Worm (Caenorhabditis elegans) whole organism, late embryonic: ENCODE data around the gene wrt-10.

Experiments used
- F13H6.1 ChIP-seq: sonication (generic microtip); optimal IDR thresholded peaks from 2 replicates; lab custom pipeline; 2016; ENCODE audit warnings: missing genetic modification characterization, missing compliant biosample characterization
- K02D7.2 ChIP-seq: sonication (generic microtip); optimal IDR thresholded peaks from 2 replicates; lab custom pipeline; 2017; ENCODE audit warnings: mild to moderate bottlenecking, missing genetic modification characterization, missing compliant biosample characterization
- K09A11.1 ChIP-seq: sonication (generic microtip); optimal IDR thresholded peaks from 2 replicates; lab custom pipeline; 2017; ENCODE audit warnings: antibody characterized with exemption, mild to moderate bottlenecking, missing genetic modification characterization, missing compliant biosample characterization; ENCODE audit not compliant: insufficient read depth
- T23F11.4 ChIP-seq: fragments of 200-800 bp; sonication (Bioruptor generic); optimal IDR thresholded peaks from 2 replicates; lab custom pipeline; 2018; ENCODE audit warnings: mild to moderate bottlenecking, missing genetic modification characterization, missing compliant biosample characterization
- ahr-1 ChIP-seq: sonication (generic microtip); optimal IDR thresholded peaks from 2 replicates; lab custom pipeline; 2016; ENCODE audit warnings: missing genetic modification characterization, missing compliant biosample characterization
- ceh-2 ChIP-seq: sonication (generic microtip); optimal IDR thresholded peaks from 2 replicates; lab custom pipeline; 2016; ENCODE audit warnings: missing genotype, missing genetic modification characterization, missing compliant biosample characterization
- ceh-24 ChIP-seq: sonication (generic microtip); optimal IDR thresholded peaks from 2 replicates; lab custom pipeline; 2016; ENCODE audit warnings: mild to moderate bottlenecking, missing genetic modification characterization, missing compliant biosample characterization
- ceh-30 ChIP-seq: fragments of 150-350 bp; optimal IDR thresholded peaks from 2 replicates; lab custom pipeline; 2014; ENCODE audit warnings: missing biosample characterization, missing genetic modification characterization
- ceh-31 ChIP-seq: sonication (generic microtip); optimal IDR thresholded peaks from 2 replicates; lab custom pipeline; 2016; ENCODE audit warnings: missing genetic modification characterization, missing compliant biosample characterization
- ceh-48 ChIP-seq: sonication (generic microtip); optimal IDR thresholded peaks from 2 replicates; lab custom pipeline; 2016; ENCODE audit warnings: missing genetic modification characterization, inconsistent platforms, missing compliant biosample characterization
- ceh-6 ChIP-seq: fragments of 200-800 bp; sonication (Bioruptor generic); optimal IDR thresholded peaks from 2 replicates; lab custom pipeline; 2018; ENCODE audit warnings: mild to moderate bottlenecking, missing genetic modification characterization, missing compliant biosample characterization
- ceh-9 ChIP-seq: sonication (generic microtip); optimal IDR thresholded peaks from 2 replicates; lab custom pipeline; 2016; ENCODE audit warnings: mild to moderate bottlenecking, missing genetic modification characterization, inconsistent platforms, missing compliant biosample characterization
- elt-2 ChIP-seq: sonication (generic microtip); optimal IDR thresholded peaks from 2 replicates; lab custom pipeline; 2016; ENCODE audit warnings: missing genetic modification reagents, missing genetic modification characterization, missing compliant biosample characterization
- ets-4 ChIP-seq: sonication (generic microtip); optimal IDR thresholded peaks from 2 replicates; lab custom pipeline; 2016; ENCODE audit warnings: missing genetic modification characterization, missing compliant biosample characterization
- eyg-1 ChIP-seq: sonication (generic microtip); optimal IDR thresholded peaks from 2 replicates; lab custom pipeline; 2016; ENCODE audit warnings: missing genotype, missing genetic modification characterization, missing compliant biosample characterization
- fax-1 ChIP-seq: sonication (generic microtip); optimal IDR thresholded peaks from 2 replicates; lab custom pipeline; 2016; ENCODE audit warnings: missing genotype, missing genetic modification characterization, missing compliant biosample characterization
- fkh-10 ChIP-seq: fragments of 150-350 bp; optimal IDR thresholded peaks from 2 replicates; lab custom pipeline; 2014; ENCODE audit warnings: missing biosample characterization, missing genetic modification reagents, missing genetic modification characterization
- hlh-13 ChIP-seq: fragments of 200-800 bp; sonication (Bioruptor generic); optimal IDR thresholded peaks from 2 replicates; lab custom pipeline; 2018; ENCODE audit warnings: mild to moderate bottlenecking, missing genetic modification characterization, missing compliant biosample characterization
- madf-2 ChIP-seq: sonication (generic microtip); optimal IDR thresholded peaks from 2 replicates; lab custom pipeline; 2017; ENCODE audit warnings: missing genetic modification characterization, missing compliant biosample characterization
- mec-3 ChIP-seq: sonication (generic microtip); optimal IDR thresholded peaks from 2 replicates; lab custom pipeline; 2016; ENCODE audit warnings: borderline replicate concordance, missing genetic modification characterization, missing compliant biosample characterization
- nfya-1 ChIP-seq: sonication (generic microtip); optimal IDR thresholded peaks from 2 replicates; lab custom pipeline; 2017; ENCODE audit warnings: missing genetic modification characterization, mild to moderate bottlenecking, missing compliant biosample characterization, antibody characterized with exemption, moderate library complexity
- nhr-11 ChIP-seq: fragments of 150-350 bp; optimal IDR thresholded peaks from 2 replicates; lab custom pipeline; 2014; ENCODE audit warnings: missing biosample characterization, missing genetic modification characterization
- pax-1 ChIP-seq: fragments of 150-350 bp; optimal IDR thresholded peaks from 2 replicates; lab custom pipeline; 2014; ENCODE audit warnings: missing biosample characterization, missing genetic modification characterization
- pha-2 ChIP-seq: sonication (generic microtip); optimal IDR thresholded peaks from 2 replicates; lab custom pipeline; 2017; ENCODE audit warnings: mild to moderate bottlenecking, missing genetic modification characterization, missing compliant biosample characterization
- sox-2 ChIP-seq: fragments of 200-800 bp; sonication (Bioruptor generic); IDR thresholded peaks from 2 replicates; pipeline ENCODE4 v1.3.6; 2022; ENCODE audit warnings: missing genetic modification reagents, missing genetic modification characterization, missing compliant biosample characterization
- syd-9 ChIP-seq: sonication (generic microtip); optimal IDR thresholded peaks from 2 replicates; lab custom pipeline; 2016; ENCODE audit warnings: mild to moderate bottlenecking, missing genetic modification characterization, moderate library complexity, missing compliant biosample characterization
- tbx-2 ChIP-seq: sonication (generic microtip); optimal IDR thresholded peaks from 2 replicates; lab custom pipeline; 2016; ENCODE audit warnings: missing genetic modification characterization, missing compliant biosample characterization
- unc-3 ChIP-seq, 2 experiments: fragments of 200-800 bp in 1 of 2; sonication (Bioruptor generic) in 1 of 2; sonication (generic microtip) in 1 of 2; conservative IDR thresholded peaks in 1 of 2; optimal IDR thresholded peaks in 1 of 2; 2 replicates each; pipeline versions ENCODE4 v1.3.6 to Lab custom; 2016 to 2022; ENCODE audit warnings: missing compliant biosample characterization in 2 of 2, missing genetic modification characterization in 2 of 2, missing genetic modification reagents in 1 of 2
- unc-42 ChIP-seq: sonication (generic microtip); optimal IDR thresholded peaks from 2 replicates; lab custom pipeline; 2016; ENCODE audit warnings: missing genotype, missing genetic modification characterization, missing compliant biosample characterization
- ztf-16 ChIP-seq: sonication (generic microtip); optimal IDR thresholded peaks from 2 replicates; lab custom pipeline; 2017; ENCODE audit warnings: missing genetic modification characterization, missing compliant biosample characterization

wrt-10 gene

DNA sequence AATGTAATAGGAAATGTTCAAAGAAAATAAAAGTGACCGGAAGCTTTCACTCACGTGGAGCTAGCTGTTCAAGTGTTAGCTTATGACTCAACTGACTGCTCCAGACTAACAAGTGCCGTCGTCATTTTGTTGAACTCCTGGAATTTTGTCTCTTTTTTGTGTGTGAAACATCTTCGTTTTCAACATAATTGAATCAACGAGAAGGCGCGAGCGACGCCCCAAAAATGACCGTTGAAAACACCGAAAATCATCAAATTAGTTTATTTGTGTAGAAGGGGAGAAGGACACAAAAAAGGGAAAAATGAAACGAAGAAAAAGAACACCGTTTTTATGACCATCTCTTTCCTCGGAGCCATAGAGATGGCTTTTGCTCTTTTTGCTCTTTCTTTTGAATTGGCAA, 21.1 kb upstream of the wrt-10 start, which contains the start of gene ZK1290.14:
Gene ZK1290.14 (minus strand): TSS at position 139 of the 400 bp plus-strand sequence.
- TF ChIP-seq tbx-2 (tag; lab: Kevin White, UChicago) (no peak), K09A11.1 (tag; lab: Kevin White, UChicago) (no peak), elt-2 (tag; lab: Kevin White, UChicago) (no peak), fax-1 (no peak), pax-1 (tag; lab: Kevin White, UChicago) (no peak), ceh-24 (no peak), ceh-30 (no peak)

ce11 chrII:7554716-7555247, 20.4 kb upstream of the wrt-10 start:
- TF ChIP-seq F13H6.1 (tag; lab: Kevin White, UChicago) (no peak), unc-3 (GFP tag; conservative IDR thresholded peaks at IDR 0.05; lab: Robert Waterston, UW) (no peak), unc-3 (tag; optimal IDR thresholded peaks at IDR 0.05; lab: Kevin White, UChicago) (no peak), mec-3 (tag; lab: Kevin White, UChicago) (no peak), ceh-9 (tag; lab: Kevin White, UChicago) (no peak), nhr-11 (tag; lab: Kevin White, UChicago) (no peak), ztf-16 (tag; lab: Kevin White, UChicago) (no peak), syd-9 (tag; lab: Kevin White, UChicago) (no peak), eyg-1 (tag; lab: Kevin White, UChicago) (no peak), elt-2 (tag; lab: Kevin White, UChicago) (peak; percentile 32)

DNA sequence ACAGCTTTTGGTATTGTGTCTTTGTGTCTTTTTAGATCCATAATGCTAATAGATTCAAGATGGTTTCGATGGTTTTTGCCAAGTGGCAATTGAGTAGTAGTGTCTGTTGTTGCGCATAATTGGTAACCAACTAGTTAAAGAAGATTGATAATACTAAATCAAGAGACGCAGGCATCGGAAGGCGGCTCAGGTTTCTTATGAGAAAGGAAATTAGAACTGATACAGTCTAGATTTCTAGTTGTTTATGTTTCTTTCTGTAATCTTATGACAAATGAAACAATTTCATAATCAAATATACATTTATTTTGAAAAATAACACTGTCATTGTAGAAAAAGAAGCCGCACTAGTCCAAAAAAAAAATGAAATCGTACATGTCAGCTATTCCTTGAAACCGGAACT, 19.4 kb upstream of the wrt-10 start, which contains the start of gene ZK1290.10:
Gene ZK1290.10 (minus strand): TSS at position 101 of the 400 bp plus-strand sequence.
- TF ChIP-seq ceh-6 (GFP tag; lab: Kevin White, UChicago) (no peak), madf-2 (tag; lab: Kevin White, UChicago) (no peak), ceh-48 (no peak), K09A11.1 (tag; lab: Kevin White, UChicago) (no peak), sox-2 (GFP tag; lab: Robert Waterston, UW) (no peak), ets-4 (tag; lab: Kevin White, UChicago) (no peak), K02D7.2 (tag; lab: Kevin White, UChicago) (no peak), pha-2 (tag; lab: Kevin White, UChicago) (no peak)

DNA sequence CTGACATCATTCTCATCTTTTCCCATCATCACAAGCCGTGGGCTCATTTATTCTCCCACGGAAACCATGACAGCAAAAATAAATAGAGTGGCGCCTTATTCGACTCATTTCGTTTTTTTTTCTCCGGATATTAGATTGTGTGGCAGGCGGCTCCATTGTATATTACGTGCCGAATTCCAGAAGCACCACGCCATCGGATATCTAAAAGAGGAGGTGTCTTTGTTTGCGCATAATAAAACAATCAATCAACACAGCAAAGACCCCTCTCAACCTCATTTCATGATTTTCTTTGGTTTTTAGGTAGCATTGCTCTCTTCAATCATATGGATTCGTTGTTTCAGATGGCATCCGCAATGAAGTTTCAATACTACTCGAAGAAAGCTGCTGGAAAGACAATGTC, 14.7 kb upstream of the wrt-10 start, which contains the start of gene tph-1:
Gene tph-1 (plus strand): TSS at position 301 of the 400 bp plus-strand sequence.
- no peak for TF ChIP-seq elt-2 (tag; lab: Kevin White, UChicago)
- no peak for TF ChIP-seq sox-2 (GFP tag; lab: Robert Waterston, UW)
- no peak for TF ChIP-seq eyg-1 (tag; lab: Kevin White, UChicago)
- no peak for TF ChIP-seq ahr-1 (tag; lab: Kevin White, UChicago)
- no peak for TF ChIP-seq T23F11.4
- TF ChIP-seq K09A11.1 (tag; lab: Kevin White, UChicago): no peak
- TF ChIP-seq K02D7.2 (tag; lab: Kevin White, UChicago): no peak
- TF ChIP-seq ceh-31 (tag; lab: Kevin White, UChicago): no peak

ce11 chrII:7548044-7548443, 13.7 kb upstream of the wrt-10 start, which contains the start of gene fbxa-224:
fbxa-224 (minus strand) TSS chrII:7548144.
- no peak for TF ChIP-seq ceh-2 (tag; lab: Kevin White, UChicago)
- no peak for TF ChIP-seq nfya-1 (tag; lab: Kevin White, UChicago)
- TF ChIP-seq unc-42: no peak
- TF ChIP-seq ahr-1 (tag; lab: Kevin White, UChicago): no peak
- no peak for TF ChIP-seq fkh-10 (GFP tag; lab: Kevin White, UChicago)
- no peak for TF ChIP-seq nhr-11 (tag; lab: Kevin White, UChicago)
- TF ChIP-seq ceh-30: no peak
- TF ChIP-seq hlh-13: no peak
- TF ChIP-seq ceh-31 (tag; lab: Kevin White, UChicago): no peak
- TF ChIP-seq elt-2 (tag; lab: Kevin White, UChicago): no peak
